Worm (Caenorhabditis elegans) whole organism, L4 larva: Measurements from ENCODE around the gene F22F4.5.

Experiments
- F37D6.2 ChIP-seq: sonication (generic microtip); optimal IDR thresholded peaks from 2 replicates; lab custom pipeline; 2016; ENCODE audit warnings: mild to moderate bottlenecking, missing genetic modification characterization, missing compliant biosample characterization
- F44E2.7 ChIP-seq: fragments of 200-800 bp; sonication (Bioruptor generic); IDR thresholded peaks from 2 replicates; pipeline ENCODE4 v2.1.2; 2022; ENCODE audit warnings: missing genetic modification characterization, missing compliant biosample characterization
- R02D3.7 ChIP-seq: fragments of 150-350 bp; sonication (generic microtip); optimal IDR thresholded peaks from 3 replicates; lab custom pipeline; 2014; ENCODE audit warnings: missing biosample characterization, missing genetic modification characterization
- Y105C5A.15 ChIP-seq: fragments of 200-800 bp; sonication (Bioruptor generic); IDR thresholded peaks from 2 replicates; pipeline ENCODE4 v1.3.6; 2022; ENCODE audit warnings: missing genetic modification characterization, missing compliant biosample characterization
- Y48G9A.11 ChIP-seq: fragments of 200-800 bp; sonication (Bioruptor generic); IDR thresholded peaks from 2 replicates; pipeline ENCODE4 v1.3.6; 2022; ENCODE audit warnings: missing genetic modification reagents, missing genetic modification characterization, missing compliant biosample characterization
- Y5F2A.4 ChIP-seq: fragments of 200-800 bp; sonication (Bioruptor generic); optimal IDR thresholded peaks from 2 replicates; lab custom pipeline; 2018; ENCODE audit warnings: mild to moderate bottlenecking, missing genetic modification characterization, missing compliant biosample characterization
- ZK337.2 ChIP-seq: fragments of 200-800 bp; sonication (Bioruptor generic); IDR thresholded peaks from 2 replicates; pipeline ENCODE4 v1.3.6; 2022; ENCODE audit warnings: missing genetic modification reagents, missing genetic modification characterization, missing compliant biosample characterization
- ZK546.5 ChIP-seq, 2 experiments: sonication (generic microtip); optimal IDR thresholded peaks; 2 replicates each; lab custom pipeline; 2017; ENCODE audit warnings: missing biosample characterization in 2 of 2, missing genetic modification characterization in 2 of 2
- aha-1 ChIP-seq: fragments of 150-350 bp; peaks from one replicate; lab custom pipeline; 2014; ENCODE audit warnings: missing biosample characterization, missing genetic modification characterization
- arid-1 ChIP-seq: fragments of 200-800 bp; sonication (Bioruptor generic); conservative IDR thresholded peaks from 2 replicates; pipeline ENCODE4 v1.3.6; 2022; ENCODE audit warnings: missing genetic modification reagents, missing genetic modification characterization, missing compliant biosample characterization
- ceh-20 ChIP-seq: fragments of 200-800 bp; sonication (Bioruptor generic); IDR thresholded peaks from 2 replicates; pipeline ENCODE4 v1.3.6; 2022; ENCODE audit warnings: missing genetic modification reagents, missing genetic modification characterization, missing compliant biosample characterization
- ceh-32 ChIP-seq: sonication (generic microtip); optimal IDR thresholded peaks from 2 replicates; lab custom pipeline; 2016; ENCODE audit warnings: mild to moderate bottlenecking, missing genetic modification characterization, missing compliant biosample characterization; ENCODE audit not compliant: poor library complexity
- ceh-62 ChIP-seq: sonication (generic microtip); optimal IDR thresholded peaks from 2 replicates; lab custom pipeline; 2017; ENCODE audit warnings: missing biosample characterization, missing genetic modification characterization
- ceh-82 ChIP-seq: sonication (generic microtip); optimal IDR thresholded peaks from 2 replicates; lab custom pipeline; 2017; ENCODE audit warnings: missing biosample characterization, missing genetic modification characterization
- ces-1 ChIP-seq: fragments of 150-350 bp; sonication (generic microtip); optimal IDR thresholded peaks from 4 replicates; lab custom pipeline; 2014; ENCODE audit warnings: missing biosample characterization, missing genetic modification reagents, missing genetic modification characterization
- ctbp-1 ChIP-seq: fragments of 200-800 bp; sonication (Bioruptor generic); IDR thresholded peaks from 2 replicates; pipeline ENCODE4 v1.3.6; 2022; ENCODE audit warnings: missing genetic modification reagents, missing genetic modification characterization, missing compliant biosample characterization
- daf-19 ChIP-seq: fragments of 200-800 bp; sonication (Bioruptor generic); conservative IDR thresholded peaks from 2 replicates; pipeline ENCODE4 v1.3.6; 2022; ENCODE audit warnings: missing genetic modification characterization, missing compliant biosample characterization
- daf-8 ChIP-seq: fragments of 200-800 bp; sonication (Bioruptor generic); IDR thresholded peaks from 2 replicates; pipeline ENCODE4 v1.3.6; 2022; ENCODE audit warnings: missing genetic modification characterization, missing compliant biosample characterization
- dmd-6 ChIP-seq: fragments of 200-800 bp; sonication (Bioruptor generic); IDR thresholded peaks from 2 replicates; pipeline ENCODE4 v1.3.6; 2022; ENCODE audit warnings: missing genetic modification reagents, missing genetic modification characterization, missing compliant biosample characterization
- dmd-9 ChIP-seq: fragments of 200-800 bp; sonication (Bioruptor generic); IDR thresholded peaks from 2 replicates; pipeline ENCODE4 v1.3.6; 2022; ENCODE audit warnings: missing genetic modification reagents, missing genetic modification characterization, missing compliant biosample characterization
- dpl-1 ChIP-seq: fragments of 150-350 bp; optimal IDR thresholded peaks from 2 replicates; lab custom pipeline; 2014; ENCODE audit warnings: missing biosample characterization, missing genetic modification reagents, missing genetic modification characterization
- dve-1 ChIP-seq: sonication (generic microtip); optimal IDR thresholded peaks from 2 replicates; lab custom pipeline; 2017; ENCODE audit warnings: antibody characterized with exemption, mild to moderate bottlenecking, missing genetic modification characterization, missing compliant biosample characterization; ENCODE audit not compliant: insufficient read depth
- fkh-10 ChIP-seq: fragments of 150-350 bp; optimal IDR thresholded peaks from 2 replicates; lab custom pipeline; 2014; ENCODE audit warnings: missing biosample characterization, missing genetic modification reagents, missing genetic modification characterization
- fos-1 ChIP-seq: fragments of 150-350 bp; optimal IDR thresholded peaks from 2 replicates; lab custom pipeline; 2014; ENCODE audit warnings: missing biosample characterization, missing genetic modification characterization
- gei-8 ChIP-seq: fragments of 200-800 bp; sonication (Bioruptor generic); optimal IDR thresholded peaks from 2 replicates; lab custom pipeline; 2018; ENCODE audit warnings: mild to moderate bottlenecking, missing genetic modification characterization, missing compliant biosample characterization
- hlh-11 ChIP-seq: fragments of 200-800 bp; sonication (Bioruptor generic); optimal IDR thresholded peaks from 2 replicates; lab custom pipeline; 2018; ENCODE audit warnings: mild to moderate bottlenecking, missing genetic modification characterization, missing compliant biosample characterization
- hlh-30 ChIP-seq: sonication (generic microtip); optimal IDR thresholded peaks from 2 replicates; lab custom pipeline; 2017; ENCODE audit warnings: antibody characterized with exemption, mild to moderate bottlenecking, missing genetic modification characterization, missing compliant biosample characterization; ENCODE audit not compliant: insufficient read depth
- jun-1 ChIP-seq: fragments of 150-350 bp; optimal IDR thresholded peaks from 2 replicates; lab custom pipeline; 2014; ENCODE audit warnings: missing biosample characterization, missing genetic modification reagents, missing genetic modification characterization
- lin-38 ChIP-seq: fragments of 200-800 bp; sonication (Bioruptor generic); IDR thresholded peaks from 2 replicates; pipeline ENCODE4 v1.3.6; 2022; ENCODE audit warnings: missing genetic modification reagents, missing genetic modification characterization, missing compliant biosample characterization
- lsy-2 ChIP-seq, 2 experiments: fragments of 150-350 bp in 1 of 2; sonication (generic microtip) in 1 of 2; optimal IDR thresholded peaks; 2 replicates each; lab custom pipeline; 2014 to 2017; ENCODE audit warnings: missing biosample characterization in 2 of 2, missing genetic modification characterization in 2 of 2
- madf-9 ChIP-seq: fragments of 200-800 bp; sonication (Bioruptor generic); conservative IDR thresholded peaks from 2 replicates; pipeline ENCODE4 v1.3.6; 2022; ENCODE audit warnings: missing genetic modification reagents, missing genetic modification characterization, missing compliant biosample characterization
- mdl-1 ChIP-seq, 2 experiments: fragments of 150-350 bp in 1 of 2; sonication (generic microtip) in 1 of 2; optimal IDR thresholded peaks; 2 replicates each; lab custom pipeline; 2014 to 2017; ENCODE audit warnings: missing biosample characterization in 2 of 2, missing genetic modification characterization in 2 of 2
- mdt-29 ChIP-seq: fragments of 200-800 bp; sonication (Bioruptor generic); IDR thresholded peaks from 2 replicates; pipeline ENCODE4 v1.3.6; 2022; ENCODE audit warnings: missing genetic modification reagents, missing genetic modification characterization, missing compliant biosample characterization
- mep-1 ChIP-seq: fragments of 150-350 bp; sonication (generic microtip); optimal IDR thresholded peaks from 3 replicates; lab custom pipeline; 2014; ENCODE audit warnings: missing biosample characterization, missing genetic modification characterization
- mes-2 ChIP-seq: sonication (generic microtip); optimal IDR thresholded peaks from 2 replicates; lab custom pipeline; 2016; ENCODE audit warnings: missing genotype, mild to moderate bottlenecking, missing genetic modification characterization, missing compliant biosample characterization; ENCODE audit not compliant: poor library complexity, severe bottlenecking
- mxl-3 ChIP-seq: fragments of 200-800 bp; sonication (Bioruptor generic); optimal IDR thresholded peaks from 2 replicates; lab custom pipeline; 2018; ENCODE audit warnings: mild to moderate bottlenecking, missing genetic modification characterization, missing compliant biosample characterization
- nhr-10 ChIP-seq: fragments of 150-350 bp; optimal IDR thresholded peaks from 2 replicates; lab custom pipeline; 2014; ENCODE audit warnings: missing biosample characterization, missing genetic modification characterization
- nhr-25 ChIP-seq: sonication (generic microtip); optimal IDR thresholded peaks from 2 replicates; lab custom pipeline; 2017; ENCODE audit warnings: missing genetic modification characterization, mild to moderate bottlenecking, missing compliant biosample characterization, antibody characterized with exemption, moderate library complexity, borderline replicate concordance; ENCODE audit not compliant: insufficient read depth
- nhr-28 ChIP-seq: fragments of 150-350 bp; optimal IDR thresholded peaks from 2 replicates; lab custom pipeline; 2014; ENCODE audit warnings: missing biosample characterization, missing genetic modification characterization
- nhr-48 ChIP-seq: sonication (generic microtip); optimal IDR thresholded peaks from 2 replicates; lab custom pipeline; 2016; ENCODE audit warnings: mild to moderate bottlenecking, missing genetic modification characterization, missing compliant biosample characterization
- php-3 ChIP-seq: fragments of 200-800 bp; sonication (Bioruptor generic); IDR thresholded peaks from 2 replicates; pipeline ENCODE4 v1.3.6; 2022; ENCODE audit warnings: missing genetic modification reagents, missing genetic modification characterization, missing compliant biosample characterization
- pqm-1 ChIP-seq: sonication (generic microtip); optimal IDR thresholded peaks from 2 replicates; lab custom pipeline; 2017; ENCODE audit warnings: missing biosample characterization, missing genetic modification characterization
- rbr-2 ChIP-seq: sonication (generic microtip); optimal IDR thresholded peaks from 2 replicates; lab custom pipeline; 2016; ENCODE audit warnings: missing genotype, missing genetic modification characterization, missing compliant biosample characterization
- saeg-2 ChIP-seq: fragments of 200-800 bp; sonication (Bioruptor generic); IDR thresholded peaks from 2 replicates; pipeline ENCODE4 v1.3.6; 2022; ENCODE audit warnings: missing genetic modification reagents, missing genetic modification characterization, missing compliant biosample characterization
- snpc-4 ChIP-seq: fragments of 150-350 bp; optimal IDR thresholded peaks from 2 replicates; lab custom pipeline; 2014; ENCODE audit warnings: missing biosample characterization, missing genetic modification characterization
- spr-1 ChIP-seq: sonication (generic microtip); optimal IDR thresholded peaks from 2 replicates; lab custom pipeline; 2016; ENCODE audit warnings: mild to moderate bottlenecking, missing genetic modification characterization, missing compliant biosample characterization
- tag-97 ChIP-seq: fragments of 200-800 bp; sonication (Bioruptor generic); IDR thresholded peaks from 2 replicates; pipeline ENCODE4 v1.3.6; 2022; ENCODE audit warnings: missing genetic modification characterization, missing compliant biosample characterization
- unc-62 ChIP-seq, 3 experiments: fragments of 150-350 bp in 1 of 3; sonication (generic microtip); optimal IDR thresholded peaks in 2 of 3; peaks in 1 of 3; 1 replicate in 1 of 3; 2 replicates in 2 of 3; lab custom pipeline; 2014 to 2017; ENCODE audit warnings: missing biosample characterization in 3 of 3, missing genetic modification characterization in 3 of 3, missing genetic modification reagents in 3 of 3, missing genotype in 1 of 3
- vab-7 ChIP-seq: fragments of 200-800 bp; sonication (Bioruptor generic); IDR thresholded peaks from 2 replicates; pipeline ENCODE4 v1.3.6; 2022; ENCODE audit warnings: missing genetic modification reagents, missing genetic modification characterization, missing compliant biosample characterization
- zag-1 ChIP-seq: fragments of 150-350 bp; optimal IDR thresholded peaks from 2 replicates; lab custom pipeline; 2014; ENCODE audit warnings: missing biosample characterization, missing genetic modification characterization
- zfp-3 ChIP-seq: fragments of 200-800 bp; sonication (Bioruptor generic); conservative IDR thresholded peaks from 2 replicates; pipeline ENCODE4 v1.3.6; 2022; ENCODE audit warnings: missing genetic modification reagents, missing genetic modification characterization, missing compliant biosample characterization

The F22F4.5 gene

ce11 chrX:5953174-5953573, 39.5 kb downstream of the F22F4.5 start, which contains the start of the genes R07E4.5 and R07E4.3 (continued):
- TF ChIP-seq ceh-62 (tag; lab: Kevin White, UChicago) (no peak), rbr-2 (tag; lab: Kevin White, UChicago) (peak; percentile 63), nhr-28 (tag; lab: Kevin White, UChicago) (peak; percentile 57), nhr-48 (tag; lab: Kevin White, UChicago) (no peak), mdt-29 (GFP tag; lab: Robert Waterston, UW) (no peak), arid-1 (GFP tag; lab: Robert Waterston, UW) (no peak), Y105C5A.15 (GFP tag; lab: Robert Waterston, UW) (no peak), dve-1 (tag; lab: Kevin White, UChicago) (peak; percentile 68), nhr-25 (tag; lab: Kevin White, UChicago) (no peak), mes-2 (tag; lab: Kevin White, UChicago) (no peak), mep-1 (tag; lab: Kevin White, UChicago) (peak; percentile 81), mxl-3 (GFP tag; lab: Kevin White, UChicago) (peak; percentile 2), mdl-1 (tag; optimal IDR thresholded peaks at IDR 0.05; lab: Kevin White, UChicago) (peak in 1 of 2 experiments; percentile 6), gei-8 (GFP tag; lab: Kevin White, UChicago) (no peak), Y48G9A.11 (GFP tag; lab: Robert Waterston, UW) (no peak), zag-1 (no peak), madf-9 (GFP tag; lab: Robert Waterston, UW) (no peak), saeg-2 (GFP tag; lab: Robert Waterston, UW) (no peak), php-3 (GFP tag; lab: Robert Waterston, UW) (no peak), dmd-6 (GFP tag; lab: Robert Waterston, UW) (peak; percentile 23; the same call in 1 of the 2 replicates), jun-1 (tag; lab: Kevin White, UChicago) (no peak), spr-1 (tag; lab: Kevin White, UChicago) (no peak), ZK546.5 (tag; optimal IDR thresholded peaks at IDR 0.05; lab: Kevin White, UChicago) (no peak), ceh-32 (tag; lab: Kevin White, UChicago) (no peak), daf-8 (GFP tag; lab: Robert Waterston, UW) (no peak), snpc-4 (no peak), F44E2.7 (GFP tag; lab: Robert Waterston, UW) (no peak), pqm-1 (tag; lab: Kevin White, UChicago) (no peak), lsy-2 (tag; optimal IDR thresholded peaks at IDR 0.05; lab: Kevin White, UChicago) (peak in 1 of 2 experiments; percentile 83), hlh-11 (tag; lab: Kevin White, UChicago) (no peak), dmd-9 (GFP tag; lab: Robert Waterston, UW) (no peak), tag-97 (GFP tag; lab: Robert Waterston, UW) (no peak), ctbp-1 (GFP tag; lab: Robert Waterston, UW) (no peak), vab-7 (GFP tag; lab: Robert Waterston, UW) (no peak), fos-1 (no peak), ces-1 (GFP tag; lab: Kevin White, UChicago) (no peak), hlh-30 (tag; lab: Kevin White, UChicago) (peak; percentile 73), zfp-3 (GFP tag; lab: Robert Waterston, UW) (no peak), R02D3.7 (tag; lab: Kevin White, UChicago) (no peak), lin-38 (GFP tag; lab: Robert Waterston, UW) (peak; percentile 95), aha-1 (tag; lab: Kevin White, UChicago) (peak; percentile 89), ceh-20 (GFP tag; lab: Robert Waterston, UW) (no peak), unc-62 (GFP tag; optimal IDR thresholded peaks at IDR 0.05 in 1 of 2; lab: Kevin White, UChicago) (peak in 1 of 2 experiments; percentile 90), unc-62 (tag; optimal IDR thresholded peaks at IDR 0.05; lab: Kevin White, UChicago) (no peak), Y5F2A.4 (GFP tag; lab: Kevin White, UChicago) (no peak), F37D6.2 (no peak), nhr-10 (no peak), daf-19 (no peak), ceh-82 (no peak), ZK337.2 (GFP tag; lab: Robert Waterston, UW) (no peak), dpl-1 (GFP tag; lab: Kevin White, UChicago) (peak; percentile 65), fkh-10 (no peak)
